Worm (Caenorhabditis elegans) whole organism, young adult: ENCODE results near the gene arrd-10.

ENCODE experiments used
- B0261.1 ChIP-seq: sonication (generic microtip); optimal IDR thresholded peaks from 2 replicates; lab custom pipeline; 2016; ENCODE audit warnings: mild to moderate bottlenecking, missing genetic modification characterization, moderate library complexity, missing compliant biosample characterization
- F52B5.7 ChIP-seq: sonication (generic microtip); optimal IDR thresholded peaks from 2 replicates; lab custom pipeline; 2016; ENCODE audit warnings: mild to moderate bottlenecking, missing genetic modification characterization, missing compliant biosample characterization
- T26A5.8 ChIP-seq: sonication (generic microtip); optimal IDR thresholded peaks from 2 replicates; lab custom pipeline; 2016; ENCODE audit warnings: missing genetic modification characterization, missing compliant biosample characterization
- ama-1 ChIP-seq, 3 experiments: fragments of 150-350 bp in 1 of 3; sonication (generic microtip) in 2 of 3; optimal IDR thresholded peaks; 2 replicates each; lab custom pipeline; 2014 to 2018; ENCODE audit warnings: missing biosample characterization in 2 of 3, missing genetic modification characterization in 2 of 3, missing genetic modification reagents in 2 of 3
- bed-1 ChIP-seq: fragments of 200-800 bp; sonication (Bioruptor generic); IDR thresholded peaks from 2 replicates; pipeline ENCODE4 v1.3.6; 2022; ENCODE audit warnings: missing genetic modification reagents, missing genetic modification characterization, missing compliant biosample characterization
- him-1 ChIP-seq: sonication (generic microtip); optimal IDR thresholded peaks from 2 replicates; lab custom pipeline; 2016; ENCODE audit warnings: missing genotype, missing genetic modification reagents, missing genetic modification characterization, missing compliant biosample characterization
- madf-3 ChIP-seq: fragments of 200-800 bp; sonication (Bioruptor generic); IDR thresholded peaks from 2 replicates; pipeline ENCODE4 v1.3.6; 2022; ENCODE audit warnings: missing genetic modification reagents, missing genetic modification characterization, missing compliant biosample characterization
- snpc-4 ChIP-seq, 5 experiments: fragments of 150-350 bp in 1 of 5; sonication (generic microtip) in 4 of 5; optimal IDR thresholded peaks; 2 replicates each; lab custom pipeline; 2014 to 2018; ENCODE audit warnings: missing genetic modification characterization in 5 of 5, missing biosample characterization in 3 of 5, antibody characterized with exemption in 2 of 5, mild to moderate bottlenecking in 2 of 5, missing compliant biosample characterization in 2 of 5, missing genotype in 2 of 5, moderate library complexity in 2 of 5, missing genetic modification reagents in 1 of 5

ce11 chrII:12897942-12898341 lies 42.0 kb upstream of the arrd-10 start, which contains the start of gene clec-64:
- no peak for TF ChIP-seq ama-1 (optimal IDR thresholded peaks at IDR 0.05; lab: Kevin White, UChicago)
- no peak for TF ChIP-seq ama-1 (GFP tag; optimal IDR thresholded peaks at IDR 0.05; lab: Kevin White, UChicago)
- no peak for TF ChIP-seq him-1 (tag; lab: Kevin White, UChicago)
- no peak for TF ChIP-seq B0261.1 (tag; lab: Kevin White, UChicago)
- no peak for TF ChIP-seq madf-3
- no peak for TF ChIP-seq bed-1 (GFP tag; lab: Robert Waterston, UW)
- TF ChIP-seq F52B5.7, result no peak
- TF ChIP-seq snpc-4 (GFP tag; optimal IDR thresholded peaks at IDR 0.05; lab: Kevin White, UChicago), result no peak
- TF ChIP-seq snpc-4 (tag; optimal IDR thresholded peaks at IDR 0.05; lab: Kevin White, UChicago), result no peak
- no peak for TF ChIP-seq T26A5.8 (tag; lab: Kevin White, UChicago)
